Worm (Caenorhabditis elegans) whole organism, late embryonic: ENCODE data around the gene dnj-19.
A peak's percentile ranks its signal among the peaks of the same experiment; 100 is the strongest.

Source experiments
- C08G9.2 ChIP-seq: sonication (generic microtip); optimal IDR thresholded peaks from 2 replicates; lab custom pipeline; 2016; ENCODE audit warnings: mild to moderate bottlenecking, missing genetic modification characterization, moderate library complexity, missing compliant biosample characterization
- C38D4.7 ChIP-seq: fragments of 200-800 bp; sonication (Bioruptor generic); optimal IDR thresholded peaks from 2 replicates; lab custom pipeline; 2018; ENCODE audit warnings: mild to moderate bottlenecking, missing genetic modification characterization, moderate library complexity, missing compliant biosample characterization
- F13H6.1 ChIP-seq: sonication (generic microtip); optimal IDR thresholded peaks from 2 replicates; lab custom pipeline; 2016; ENCODE audit warnings: missing genetic modification characterization, missing compliant biosample characterization
- K02D7.2 ChIP-seq: sonication (generic microtip); optimal IDR thresholded peaks from 2 replicates; lab custom pipeline; 2017; ENCODE audit warnings: mild to moderate bottlenecking, missing genetic modification characterization, missing compliant biosample characterization
- K09A11.1 ChIP-seq: sonication (generic microtip); optimal IDR thresholded peaks from 2 replicates; lab custom pipeline; 2017; ENCODE audit warnings: antibody characterized with exemption, mild to moderate bottlenecking, missing genetic modification characterization, missing compliant biosample characterization; ENCODE audit not compliant: insufficient read depth
- T23F11.4 ChIP-seq: fragments of 200-800 bp; sonication (Bioruptor generic); optimal IDR thresholded peaks from 2 replicates; lab custom pipeline; 2018; ENCODE audit warnings: mild to moderate bottlenecking, missing genetic modification characterization, missing compliant biosample characterization
- Y22D7AL.16 ChIP-seq: sonication (generic microtip); optimal IDR thresholded peaks from 2 replicates; lab custom pipeline; 2016; ENCODE audit warnings: missing genetic modification characterization, missing compliant biosample characterization
- ceh-14 ChIP-seq: sonication (generic microtip); optimal IDR thresholded peaks from 2 replicates; lab custom pipeline; 2016; ENCODE audit warnings: missing genotype, missing genetic modification characterization, missing compliant biosample characterization
- ceh-18 ChIP-seq: sonication (generic microtip); optimal IDR thresholded peaks from 2 replicates; lab custom pipeline; 2016; ENCODE audit warnings: missing genetic modification characterization, missing compliant biosample characterization
- ceh-30 ChIP-seq: fragments of 150-350 bp; optimal IDR thresholded peaks from 2 replicates; lab custom pipeline; 2014; ENCODE audit warnings: missing biosample characterization, missing genetic modification characterization
- ceh-45 ChIP-seq: fragments of 200-800 bp; sonication (Bioruptor generic); IDR thresholded peaks from 2 replicates; pipeline ENCODE4 v1.3.6; 2022; ENCODE audit warnings: missing genetic modification reagents, missing genetic modification characterization, missing compliant biosample characterization
- ceh-48 ChIP-seq: sonication (generic microtip); optimal IDR thresholded peaks from 2 replicates; lab custom pipeline; 2016; ENCODE audit warnings: missing genetic modification characterization, inconsistent platforms, missing compliant biosample characterization
- ceh-6 ChIP-seq: fragments of 200-800 bp; sonication (Bioruptor generic); optimal IDR thresholded peaks from 2 replicates; lab custom pipeline; 2018; ENCODE audit warnings: mild to moderate bottlenecking, missing genetic modification characterization, missing compliant biosample characterization
- ceh-9 ChIP-seq: sonication (generic microtip); optimal IDR thresholded peaks from 2 replicates; lab custom pipeline; 2016; ENCODE audit warnings: mild to moderate bottlenecking, missing genetic modification characterization, inconsistent platforms, missing compliant biosample characterization
- elt-2 ChIP-seq: sonication (generic microtip); optimal IDR thresholded peaks from 2 replicates; lab custom pipeline; 2016; ENCODE audit warnings: missing genetic modification reagents, missing genetic modification characterization, missing compliant biosample characterization
- elt-4 ChIP-seq: sonication (generic microtip); optimal IDR thresholded peaks from 2 replicates; lab custom pipeline; 2016; ENCODE audit warnings: missing genetic modification characterization, missing compliant biosample characterization
- fax-1 ChIP-seq: sonication (generic microtip); optimal IDR thresholded peaks from 2 replicates; lab custom pipeline; 2016; ENCODE audit warnings: missing genotype, missing genetic modification characterization, missing compliant biosample characterization
- fkh-10 ChIP-seq: fragments of 150-350 bp; optimal IDR thresholded peaks from 2 replicates; lab custom pipeline; 2014; ENCODE audit warnings: missing biosample characterization, missing genetic modification reagents, missing genetic modification characterization
- gmeb-2 ChIP-seq: sonication (generic microtip); optimal IDR thresholded peaks from 2 replicates; lab custom pipeline; 2016; ENCODE audit warnings: missing genetic modification characterization, inconsistent platforms, missing compliant biosample characterization
- hlh-30 ChIP-seq: sonication (generic microtip); optimal IDR thresholded peaks from 2 replicates; lab custom pipeline; 2017; ENCODE audit warnings: antibody characterized with exemption, missing genetic modification characterization, missing compliant biosample characterization; ENCODE audit not compliant: insufficient read depth
- hlh-6 ChIP-seq: sonication (generic microtip); optimal IDR thresholded peaks from 2 replicates; lab custom pipeline; 2016; ENCODE audit warnings: missing genotype, missing genetic modification characterization, missing compliant biosample characterization
- hlh-8 ChIP-seq: sonication (generic microtip); optimal IDR thresholded peaks from 2 replicates; lab custom pipeline; 2016; ENCODE audit warnings: missing genotype, missing genetic modification characterization, missing compliant biosample characterization
- lim-6 ChIP-seq: sonication (generic microtip); optimal IDR thresholded peaks from 2 replicates; lab custom pipeline; 2016; ENCODE audit warnings: missing genetic modification characterization, missing compliant biosample characterization
- pax-1 ChIP-seq: fragments of 150-350 bp; optimal IDR thresholded peaks from 2 replicates; lab custom pipeline; 2014; ENCODE audit warnings: missing biosample characterization, missing genetic modification characterization
- pqm-1 ChIP-seq: sonication (generic microtip); optimal IDR thresholded peaks from 2 replicates; lab custom pipeline; 2016; ENCODE audit warnings: missing genetic modification characterization, missing compliant biosample characterization
- pros-1 ChIP-seq: fragments of 150-350 bp; optimal IDR thresholded peaks from 2 replicates; lab custom pipeline; 2014; ENCODE audit warnings: missing biosample characterization, missing genetic modification reagents, missing genetic modification characterization
- ref-2 ChIP-seq: sonication (generic microtip); optimal IDR thresholded peaks from 2 replicates; lab custom pipeline; 2016; ENCODE audit warnings: missing genetic modification characterization, missing compliant biosample characterization
- rnt-1 ChIP-seq: sonication (generic microtip); optimal IDR thresholded peaks from 2 replicates; lab custom pipeline; 2016; ENCODE audit warnings: missing genetic modification characterization, missing compliant biosample characterization
- sox-2 ChIP-seq: fragments of 200-800 bp; sonication (Bioruptor generic); IDR thresholded peaks from 2 replicates; pipeline ENCODE4 v1.3.6; 2022; ENCODE audit warnings: missing genetic modification reagents, missing genetic modification characterization, missing compliant biosample characterization
- sox-4 ChIP-seq: sonication (generic microtip); optimal IDR thresholded peaks from 2 replicates; lab custom pipeline; 2017; ENCODE audit warnings: mild to moderate bottlenecking, missing genetic modification characterization, inconsistent platforms, missing compliant biosample characterization
- tbx-2 ChIP-seq: sonication (generic microtip); optimal IDR thresholded peaks from 2 replicates; lab custom pipeline; 2016; ENCODE audit warnings: missing genetic modification characterization, missing compliant biosample characterization
- ttx-3 ChIP-seq: sonication (generic microtip); optimal IDR thresholded peaks from 2 replicates; lab custom pipeline; 2016; ENCODE audit warnings: missing genetic modification reagents, missing genetic modification characterization, missing compliant biosample characterization
- unc-3 ChIP-seq, 2 experiments: fragments of 200-800 bp in 1 of 2; sonication (Bioruptor generic) in 1 of 2; sonication (generic microtip) in 1 of 2; conservative IDR thresholded peaks in 1 of 2; optimal IDR thresholded peaks in 1 of 2; 2 replicates each; pipeline versions ENCODE4 v1.3.6 to Lab custom; 2016 to 2022; ENCODE audit warnings: missing compliant biosample characterization in 2 of 2, missing genetic modification characterization in 2 of 2, missing genetic modification reagents in 1 of 2
- unc-55 ChIP-seq: sonication (generic microtip); optimal IDR thresholded peaks from 2 replicates; lab custom pipeline; 2017; ENCODE audit warnings: missing biosample characterization, missing genetic modification reagents, missing genetic modification characterization
- unc-86 ChIP-seq: sonication (generic microtip); optimal IDR thresholded peaks from 2 replicates; lab custom pipeline; 2016; ENCODE audit warnings: missing genetic modification characterization, missing compliant biosample characterization
- ztf-16 ChIP-seq: sonication (generic microtip); optimal IDR thresholded peaks from 2 replicates; lab custom pipeline; 2017; ENCODE audit warnings: missing genetic modification characterization, missing compliant biosample characterization

The dnj-19 gene

DNA sequence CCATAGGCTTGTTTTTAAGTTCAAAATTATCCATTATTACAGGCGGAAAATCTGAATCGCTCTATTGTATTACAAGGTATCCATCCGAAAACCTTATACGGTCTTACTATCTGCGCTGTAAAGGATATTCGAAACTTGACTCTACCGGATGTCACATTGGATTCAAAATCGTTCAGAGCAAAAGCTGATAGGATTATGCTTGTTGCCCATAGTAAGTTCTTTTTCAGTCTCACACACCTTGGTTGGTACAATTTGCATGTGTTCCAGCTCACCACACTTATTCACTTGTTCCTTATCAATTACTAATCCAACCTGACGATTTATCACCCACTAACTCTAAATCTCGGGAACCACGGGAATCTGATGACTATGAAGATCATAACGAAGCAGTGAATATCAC, 23.0 kb upstream of the dnj-19 start:
- TF ChIP-seq unc-55 (GFP tag; lab: Kevin White, UChicago) (no peak), tbx-2 (tag; lab: Kevin White, UChicago) (no peak), hlh-8 (no peak), pax-1 (tag; lab: Kevin White, UChicago) (no peak), K09A11.1 (tag; lab: Kevin White, UChicago) (no peak), fkh-10 (no peak), hlh-30 (tag; lab: Kevin White, UChicago) (no peak), C38D4.7 (GFP tag; lab: Kevin White, UChicago) (no peak), hlh-6 (tag; lab: Kevin White, UChicago) (no peak), ceh-45 (GFP tag; lab: Robert Waterston, UW) (no peak), unc-86 (tag; lab: Kevin White, UChicago) (no peak), F13H6.1 (tag; lab: Kevin White, UChicago) (no peak), ceh-14 (tag; lab: Kevin White, UChicago) (no peak), fax-1 (tag; lab: Kevin White, UChicago) (no peak), ref-2 (tag; lab: Kevin White, UChicago) (no peak), Y22D7AL.16 (tag; lab: Kevin White, UChicago) (no peak), lim-6 (no peak)

DNA sequence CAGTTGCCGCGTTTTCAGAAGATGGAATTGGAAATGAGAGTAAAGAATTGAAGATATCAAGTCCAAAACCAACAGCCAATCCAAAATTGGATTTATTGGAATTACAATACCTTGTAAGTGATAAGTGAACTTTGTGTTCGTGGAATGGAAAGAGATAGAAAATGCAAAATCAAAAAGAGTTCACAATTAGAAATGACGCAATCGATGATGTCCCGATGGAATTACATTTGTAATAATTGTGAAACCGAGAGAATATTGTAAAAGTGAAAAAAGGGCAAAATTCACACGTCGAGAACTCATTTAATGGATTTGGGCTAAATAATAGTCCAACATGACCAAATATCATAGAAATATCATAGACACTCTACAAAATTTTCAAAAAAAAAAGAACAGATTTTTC, 20.6 kb upstream of the dnj-19 start:
- no peak for TF ChIP-seq ceh-48 (tag; lab: Kevin White, UChicago)
- TF ChIP-seq lim-6 = no peak
- TF ChIP-seq ttx-3 (tag; lab: Kevin White, UChicago) = no peak
- TF ChIP-seq ref-2 (tag; lab: Kevin White, UChicago) = no peak
- TF ChIP-seq ceh-9 (tag; lab: Kevin White, UChicago) = no peak
- no peak for TF ChIP-seq pqm-1 (tag; lab: Kevin White, UChicago)
- no peak for TF ChIP-seq T23F11.4 (GFP tag; lab: Kevin White, UChicago)
- no peak for TF ChIP-seq C08G9.2 (tag; lab: Kevin White, UChicago)
- no peak for TF ChIP-seq sox-4 (tag; lab: Kevin White, UChicago)
- TF ChIP-seq elt-4 (tag; lab: Kevin White, UChicago) = no peak
- no peak for TF ChIP-seq K02D7.2 (tag; lab: Kevin White, UChicago)
- TF ChIP-seq ceh-45 (GFP tag; lab: Robert Waterston, UW) = no peak

DNA sequence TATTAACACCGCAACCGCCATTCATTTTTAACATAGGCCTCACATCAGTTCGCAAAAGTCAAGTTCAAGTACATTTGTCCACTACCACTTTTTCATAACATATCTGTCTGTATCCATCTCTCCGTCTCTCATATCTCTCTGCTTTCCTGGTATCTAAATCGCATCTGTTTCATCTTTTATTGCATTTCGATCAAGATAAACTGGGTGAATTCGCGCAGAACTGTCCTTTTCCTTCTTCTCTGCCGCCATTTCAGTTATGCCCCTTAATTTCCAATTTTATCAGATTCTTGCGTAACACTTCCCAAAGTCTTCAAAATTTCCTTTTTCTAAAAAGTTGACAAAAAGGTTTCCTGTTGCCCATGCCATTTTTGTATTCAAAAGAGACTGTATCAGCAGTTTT, 18.6 kb upstream of the dnj-19 start:
- TF ChIP-seq C38D4.7 (GFP tag; lab: Kevin White, UChicago) (no peak), rnt-1 (tag; lab: Kevin White, UChicago) (peak; percentile 5)
- TF ChIP-seq, all 69 proteins: peak for 1

DNA sequence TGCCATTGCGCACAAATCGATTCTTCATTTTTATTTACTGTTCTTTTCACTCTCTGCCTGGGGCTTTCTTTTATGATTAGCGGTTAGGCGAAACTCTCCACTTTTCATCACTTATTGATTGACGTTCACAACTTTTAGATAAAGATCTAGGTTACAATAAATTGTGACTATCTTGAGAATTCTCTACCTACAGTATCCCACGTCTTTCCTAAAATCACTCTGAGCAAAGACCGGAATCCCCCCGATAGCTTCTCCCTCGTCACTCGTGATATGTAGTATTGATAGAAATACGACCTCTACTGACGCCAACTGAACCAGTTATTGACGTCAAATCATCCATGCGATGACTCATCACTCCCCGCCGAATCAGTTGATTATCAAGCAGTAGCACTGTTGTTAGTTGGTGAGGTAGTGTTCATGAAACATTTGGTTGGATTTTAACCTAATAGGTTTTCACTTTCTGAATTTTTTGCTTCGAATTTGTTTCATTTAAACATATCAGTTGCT, 17.1 kb upstream of the dnj-19 start, which contains the start of gene hir-1:
TSS of gene hir-1 (plus strand) at position 405 of the 507 bp plus-strand sequence.
- TF ChIP-seq elt-2 (tag; lab: Kevin White, UChicago) (no peak), pros-1 (tag; lab: Kevin White, UChicago) (no peak), hlh-8 (no peak), sox-2 (GFP tag; lab: Robert Waterston, UW) (no peak), ceh-18 (tag; lab: Kevin White, UChicago) (no peak), unc-3 (GFP tag; conservative IDR thresholded peaks at IDR 0.05; lab: Robert Waterston, UW) (no peak), unc-3 (tag; optimal IDR thresholded peaks at IDR 0.05; lab: Kevin White, UChicago) (no peak), ceh-30 (tag; lab: Kevin White, UChicago) (no peak), elt-4 (tag; lab: Kevin White, UChicago) (no peak), gmeb-2 (tag; lab: Kevin White, UChicago) (no peak), ceh-6 (GFP tag; lab: Kevin White, UChicago) (no peak), ztf-16 (tag; lab: Kevin White, UChicago) (no peak)
- TF ChIP-seq, all 69 proteins: peak for 0
